Worm (Caenorhabditis elegans) whole organism, L1 larva: ENCODE data around the gene F31E8.5.
"Not testable (repeated sequence)": the region's sequence is repeated elsewhere in the genome, so short reads cannot be mapped to it uniquely, and the experiment has no call there.

Experiments used
- ama-1 ChIP-seq: fragments of 150-350 bp; optimal IDR thresholded peaks from 2 replicates; lab custom pipeline; 2014
- lin-39 ChIP-seq: fragments of 150-350 bp; optimal IDR thresholded peaks from 2 replicates; lab custom pipeline; 2014; ENCODE audit warnings: missing biosample characterization, missing genetic modification reagents, missing genetic modification characterization
- lsy-2 ChIP-seq, 2 experiments: fragments of 150-350 bp; optimal IDR thresholded peaks; 2 replicates each; lab custom pipeline; 2014; ENCODE audit warnings: missing biosample characterization in 2 of 2, missing genetic modification characterization in 2 of 2
- mdl-1 ChIP-seq, 2 experiments: fragments of 150-350 bp; optimal IDR thresholded peaks; 2 replicates each; lab custom pipeline; 2014 to 2017; ENCODE audit warnings: missing biosample characterization in 2 of 2, missing genetic modification characterization in 2 of 2, inconsistent platforms in 1 of 2
- unc-86 ChIP-seq: sonication (generic microtip); optimal IDR thresholded peaks from 2 replicates; lab custom pipeline; 2016; ENCODE audit warnings: missing genetic modification characterization, missing compliant biosample characterization
- zag-1 ChIP-seq: fragments of 150-350 bp; optimal IDR thresholded peaks from 2 replicates; lab custom pipeline; 2014; ENCODE audit warnings: missing biosample characterization, missing genetic modification characterization

ce11 chrII:6775076-6775475 is 32.0 kb downstream of the F31E8.5 start, which contains the start of gene agr-1:
- TF ChIP-seq lin-39; lsy-2 (tag; optimal IDR thresholded peaks at IDR 0.05; lab: Kevin White, UChicago); mdl-1 (tag; optimal IDR thresholded peaks at IDR 0.05; lab: Kevin White, UChicago); unc-86; zag-1; ama-1 (lab: Kevin White, UChicago): not testable (repeated sequence)
